Fruit fly (Drosophila melanogaster) whole organism, embryonic: ENCODE results near the gene Col4a1.

Experiments used
- CG10321 ChIP-seq: fragments of 200-800 bp; sonication (Bioruptor generic); IDR thresholded peaks from 2 replicates; pipeline ENCODE4 v1.3.6; 2022; ENCODE audit warnings: missing biosample characterization, missing genetic modification characterization
- CG11085 ChIP-seq: fragments of 200-800 bp; sonication (Bioruptor generic); IDR thresholded peaks from 2 replicates; pipeline ENCODE4 v1.3.6; 2022; ENCODE audit warnings: missing biosample characterization, missing genetic modification characterization
- CG11723 ChIP-seq: fragments of 200-800 bp; sonication (Bioruptor generic); optimal IDR thresholded peaks from 2 replicates; lab custom pipeline; 2017; ENCODE audit warnings: missing biosample characterization, mild to moderate bottlenecking, missing genetic modification characterization
- CG13775 ChIP-seq: fragments of 200-800 bp; sonication (Bioruptor generic); optimal IDR thresholded peaks from 3 replicates; lab custom pipeline; 2017; ENCODE audit warnings: missing biosample characterization, mild to moderate bottlenecking, missing genetic modification characterization
- CG15479 ChIP-seq: fragments of 200-800 bp; sonication (Bioruptor generic); optimal IDR thresholded peaks from 3 replicates; lab custom pipeline; 2019; ENCODE audit warnings: missing biosample characterization, mild to moderate bottlenecking, missing genetic modification characterization, moderate library complexity
- CG1603 ChIP-seq: fragments of 200-800 bp; sonication (Bioruptor generic); optimal IDR thresholded peaks from 2 replicates; lab custom pipeline; 2019; ENCODE audit warnings: missing biosample characterization, mild to moderate bottlenecking, missing genetic modification characterization, moderate library complexity
- CG17186 ChIP-seq: fragments of 200-800 bp; sonication (Bioruptor generic); optimal IDR thresholded peaks from 3 replicates; lab custom pipeline; 2017; ENCODE audit warnings: missing biosample characterization, missing genetic modification reagents, missing genetic modification characterization
- CG17361 ChIP-seq: fragments of 200-800 bp; sonication (Bioruptor generic); IDR thresholded peaks from 3 replicates; pipeline ENCODE4 v1.3.6; 2022; ENCODE audit warnings: missing biosample characterization, missing genetic modification characterization
- CG18011 ChIP-seq: fragments of 200-800 bp; sonication (Bioruptor generic); optimal IDR thresholded peaks from 2 replicates; lab custom pipeline; 2017; ENCODE audit warnings: missing biosample characterization, missing genetic modification characterization, mild to moderate bottlenecking, moderate library complexity, missing genotype
- CG2202 ChIP-seq: fragments of 200-800 bp; sonication (Bioruptor generic); optimal IDR thresholded peaks from 2 replicates; lab custom pipeline; 2018; ENCODE audit warnings: missing biosample characterization, mild to moderate bottlenecking, missing genetic modification characterization
- CG31388 ChIP-seq: fragments of 200-800 bp; sonication (Bioruptor generic); optimal IDR thresholded peaks from 2 replicates; lab custom pipeline; 2016; ENCODE audit warnings: missing biosample characterization, missing genetic modification characterization
- CG8478 ChIP-seq: fragments of >200 bp; optimal IDR thresholded peaks from 2 replicates; lab custom pipeline; 2018
- D ChIP-seq, 2 experiments: fragments of 200-800 bp in 1 of 2; fragments of >200 bp in 1 of 2; sonication (Bioruptor generic) in 1 of 2; optimal IDR thresholded peaks; 2 replicates in 1 of 2; 3 replicates in 1 of 2; lab custom pipeline; 2017; ENCODE audit warnings: mild to moderate bottlenecking in 1 of 2, missing biosample characterization in 1 of 2, missing genetic modification characterization in 1 of 2, missing genetic modification reagents in 1 of 2
- Dp ChIP-seq: fragments of 200-800 bp; sonication (Bioruptor generic); optimal IDR thresholded peaks from 2 replicates; lab custom pipeline; 2018; ENCODE audit warnings: missing biosample characterization, mild to moderate bottlenecking, missing genetic modification characterization, moderate library complexity
- Fer3 ChIP-seq: fragments of 200-800 bp; sonication (Bioruptor generic); optimal IDR thresholded peaks from 2 replicates; lab custom pipeline; 2018; ENCODE audit warnings: missing biosample characterization, mild to moderate bottlenecking, missing genetic modification characterization, moderate library complexity
- H2.0 ChIP-seq: fragments of 200-800 bp; sonication (Bioruptor generic); IDR thresholded peaks from 2 replicates; pipeline ENCODE4 v1.3.6; 2022; ENCODE audit warnings: missing biosample characterization, missing genetic modification characterization
- Hey ChIP-seq: fragments of 200-800 bp; sonication (Bioruptor generic); optimal IDR thresholded peaks from 3 replicates; lab custom pipeline; 2018; ENCODE audit warnings: missing biosample characterization, mild to moderate bottlenecking, missing genetic modification characterization
- HmgD ChIP-seq: fragments of 200-800 bp; sonication (Bioruptor generic); optimal IDR thresholded peaks from 3 replicates; lab custom pipeline; 2016; ENCODE audit warnings: missing biosample characterization, missing genetic modification characterization
- Lpt ChIP-seq: fragments of >200 bp; optimal IDR thresholded peaks from 2 replicates; lab custom pipeline; 2018; ENCODE audit warnings: missing biosample characterization, missing genetic modification characterization
- NK7.1 ChIP-seq: fragments of 200-800 bp; sonication (Bioruptor generic); optimal IDR thresholded peaks from 3 replicates; lab custom pipeline; 2016; ENCODE audit warnings: missing biosample characterization, missing genetic modification characterization
- Neu2 ChIP-seq: fragments of 200-800 bp; sonication (Bioruptor generic); optimal IDR thresholded peaks from 3 replicates; lab custom pipeline; 2016; ENCODE audit warnings: missing biosample characterization, missing genetic modification characterization, borderline replicate concordance
- Sry-β ChIP-seq: fragments of 200-800 bp; sonication (Bioruptor generic); optimal IDR thresholded peaks from 2 replicates; lab custom pipeline; 2018; ENCODE audit warnings: missing biosample characterization, mild to moderate bottlenecking, missing genetic modification characterization, moderate library complexity
- Sry-δ ChIP-seq: fragments of 200-800 bp; sonication (Bioruptor generic); optimal IDR thresholded peaks from 2 replicates; lab custom pipeline; 2016; ENCODE audit warnings: missing biosample characterization, missing genetic modification characterization
- Ssrp ChIP-seq: fragments of 200-800 bp; sonication (Bioruptor generic); optimal IDR thresholded peaks from 2 replicates; lab custom pipeline; 2018; ENCODE audit warnings: missing biosample characterization, mild to moderate bottlenecking, missing genetic modification characterization, moderate library complexity
- Vsx1 ChIP-seq: fragments of 200-800 bp; sonication (Bioruptor generic); optimal IDR thresholded peaks from 2 replicates; lab custom pipeline; 2017; ENCODE audit warnings: missing biosample characterization, mild to moderate bottlenecking, missing genetic modification characterization, missing genetic modification reagents
- bcd ChIP-seq: fragments of 200-800 bp; sonication (Bioruptor generic); optimal IDR thresholded peaks from 2 replicates; lab custom pipeline; 2017; ENCODE audit warnings: missing biosample characterization, mild to moderate bottlenecking, missing genetic modification characterization
- chinmo ChIP-seq: fragments of 200-800 bp; sonication (Bioruptor generic); IDR thresholded peaks from 4 replicates; pipeline ENCODE4 v1.3.6; 2022; ENCODE audit warnings: missing biosample characterization, missing genetic modification characterization; ENCODE audit not compliant: partially characterized antibody
- chm ChIP-seq: fragments of 200-800 bp; sonication (Bioruptor generic); IDR thresholded peaks from 2 replicates; pipeline ENCODE4 v1.3.6; 2022; ENCODE audit warnings: missing biosample characterization, missing genetic modification characterization
- chn ChIP-seq: fragments of 200-800 bp; sonication (Bioruptor generic); optimal IDR thresholded peaks from 2 replicates; lab custom pipeline; 2016; ENCODE audit warnings: missing biosample characterization, missing genetic modification characterization
- dysf ChIP-seq: fragments of 200-800 bp; sonication (Bioruptor generic); IDR thresholded peaks from 3 replicates; pipeline ENCODE4 v1.3.6; 2022; ENCODE audit warnings: missing biosample characterization, missing genetic modification characterization
- ewg ChIP-seq: fragments of 200-800 bp; sonication (Bioruptor generic); optimal IDR thresholded peaks from 3 replicates; lab custom pipeline; 2017; ENCODE audit warnings: mild to moderate bottlenecking, missing biosample characterization, missing genetic modification reagents, missing genetic modification characterization
- fu2 ChIP-seq: fragments of 200-800 bp; sonication (Bioruptor generic); optimal IDR thresholded peaks from 2 replicates; lab custom pipeline; 2016; ENCODE audit warnings: missing biosample characterization, missing genetic modification characterization
- h ChIP-seq: fragments of >200 bp; optimal IDR thresholded peaks from 2 replicates; lab custom pipeline; 2017
- hbn ChIP-seq: fragments of 200-800 bp; sonication (Bioruptor generic); IDR thresholded peaks from 2 replicates; pipeline ENCODE4 v1.3.6; 2022; ENCODE audit warnings: missing biosample characterization, missing genetic modification characterization; ENCODE audit not compliant: partially characterized antibody
- insv ChIP-seq, 2 experiments: fragments of 200-800 bp; sonication (Bioruptor generic); optimal IDR thresholded peaks; 3 replicates each; lab custom pipeline; 2016 to 2018; ENCODE audit warnings: missing biosample characterization in 2 of 2, missing genetic modification characterization in 2 of 2
- inv ChIP-seq: fragments of 200-800 bp; sonication (Bioruptor generic); IDR thresholded peaks from 2 replicates; pipeline ENCODE4 v1.3.6; 2022; ENCODE audit warnings: missing biosample characterization, missing genetic modification characterization; ENCODE audit not compliant: partially characterized antibody
- jing ChIP-seq: fragments of 200-800 bp; sonication (Bioruptor generic); optimal IDR thresholded peaks from 2 replicates; lab custom pipeline; 2018; ENCODE audit warnings: missing biosample characterization, mild to moderate bottlenecking, missing genetic modification characterization
- kni ChIP-seq: fragments of 200-800 bp; sonication (Bioruptor generic); optimal IDR thresholded peaks from 3 replicates; lab custom pipeline; 2017; ENCODE audit warnings: mild to moderate bottlenecking, missing biosample characterization, missing genetic modification reagents, missing genetic modification characterization
- lilli ChIP-seq: fragments of 200-800 bp; sonication (Bioruptor generic); optimal IDR thresholded peaks from 3 replicates; lab custom pipeline; 2016; ENCODE audit warnings: missing biosample characterization, missing genetic modification characterization
- mam ChIP-seq: fragments of 200-800 bp; sonication (Bioruptor generic); optimal IDR thresholded peaks from 3 replicates; lab custom pipeline; 2016; ENCODE audit warnings: missing biosample characterization, missing genetic modification characterization
- oc ChIP-seq: fragments of 200-800 bp; sonication (Bioruptor generic); optimal IDR thresholded peaks from 2 replicates; lab custom pipeline; 2018; ENCODE audit warnings: missing biosample characterization, mild to moderate bottlenecking, missing genetic modification characterization, moderate library complexity
- psq ChIP-seq: fragments of 200-800 bp; sonication (Bioruptor generic); optimal IDR thresholded peaks from 2 replicates; lab custom pipeline; 2017; ENCODE audit warnings: missing biosample characterization, missing genetic modification characterization
- scrt ChIP-seq: fragments of 200-800 bp; sonication (Bioruptor generic); optimal IDR thresholded peaks from 2 replicates; lab custom pipeline; 2018; ENCODE audit warnings: missing biosample characterization, mild to moderate bottlenecking, missing genetic modification characterization, moderate library complexity
- shn ChIP-seq: fragments of 200-800 bp; sonication (Bioruptor generic); optimal IDR thresholded peaks from 3 replicates; lab custom pipeline; 2016; ENCODE audit warnings: missing biosample characterization, missing genetic modification characterization
- sisA ChIP-seq: fragments of 200-800 bp; sonication (Bioruptor generic); IDR thresholded peaks from 2 replicates; pipeline ENCODE4 v1.3.6; 2022; ENCODE audit warnings: missing biosample characterization, missing genetic modification characterization
- slou ChIP-seq: fragments of 200-800 bp; sonication (Bioruptor generic); optimal IDR thresholded peaks from 3 replicates; lab custom pipeline; 2016; ENCODE audit warnings: missing biosample characterization, missing genetic modification characterization
- so ChIP-seq: fragments of 200-800 bp; sonication (Bioruptor generic); IDR thresholded peaks from 3 replicates; pipeline ENCODE4 v1.3.6; 2022; ENCODE audit warnings: missing biosample characterization, missing genetic modification characterization
- trh ChIP-seq: fragments of 200-800 bp; sonication (Bioruptor generic); optimal IDR thresholded peaks from 2 replicates; lab custom pipeline; 2016; ENCODE audit warnings: missing biosample characterization, missing genetic modification characterization
- z ChIP-seq: fragments of 200-800 bp; sonication (Bioruptor generic); IDR thresholded peaks from 3 replicates; pipeline ENCODE4 v1.3.6; 2022; ENCODE audit warnings: missing biosample characterization, missing genetic modification characterization
- zen ChIP-seq: fragments of 200-800 bp; sonication (Bioruptor generic); optimal IDR thresholded peaks from 3 replicates; lab custom pipeline; 2018; ENCODE audit warnings: missing biosample characterization, mild to moderate bottlenecking, missing genetic modification characterization, moderate library complexity

Gene Col4a1

dm6 chr2L:4999389-5000032, 29.9 kb upstream of the Col4a1 start (continued):
- TF ChIP-seq kni (GFP tag; lab: Kevin White, UChicago) (no peak), dysf (GFP tag; lab: Robert Waterston, UW) (peak; percentile 83), HmgD (GFP tag; lab: Kevin White, UChicago) (no peak), scrt (peak; percentile 52), CG18011 (GFP tag; lab: Kevin White, UChicago) (no peak), ewg (GFP tag; lab: Kevin White, UChicago) (peak; percentile 41), Neu2 (GFP tag; lab: Kevin White, UChicago) (no peak), shn (GFP tag; lab: Kevin White, UChicago) (peak; percentile 47), oc (peak; percentile 17), CG1603 (tag; lab: Kevin White, UChicago) (peak; percentile 75), CG13775 (GFP tag; lab: Kevin White, UChicago) (peak; percentile 58), zen (tag; lab: Kevin White, UChicago) (no peak), CG2202 (tag; lab: Kevin White, UChicago) (peak; percentile 25), chn (GFP tag; lab: Kevin White, UChicago) (peak; percentile 49), Sry-δ (GFP tag; lab: Kevin White, UChicago) (peak; percentile 10), CG8478 (lab: Kevin White, UChicago) (no peak), trh (peak; percentile 8), CG17361 (peak; percentile 15; the same call in 1 of the 3 replicates), Sry-β (GFP tag; lab: Kevin White, UChicago) (no peak), so (GFP tag; lab: Robert Waterston, UW) (peak; percentile 70; the same call in 1 of the 3 replicates), Vsx1 (GFP tag; lab: Kevin White, UChicago) (peak; percentile 35), bcd (peak; percentile 74), CG17186 (GFP tag; lab: Kevin White, UChicago) (no peak), jing (GFP tag; lab: Kevin White, UChicago) (peak; percentile 25), insv (GFP tag; optimal IDR thresholded peaks at IDR 0.05; lab: Kevin White, UChicago) (no peak), lilli (GFP tag; lab: Kevin White, UChicago) (peak; percentile 67), CG10321 (no peak), Ssrp (tag; lab: Kevin White, UChicago) (peak; percentile 40), h (lab: Kevin White, UChicago) (no peak), Hey (peak; percentile 4), CG31388 (peak; percentile 24), H2.0 (GFP tag; lab: Robert Waterston, UW) (peak; percentile 63), mam (GFP tag; lab: Kevin White, UChicago) (peak; percentile 64), CG11723 (GFP tag; lab: Kevin White, UChicago) (peak; percentile 39), CG11085 (GFP tag; lab: Robert Waterston, UW) (no peak), sisA (GFP tag; lab: Robert Waterston, UW) (peak; percentile 78), Fer3 (tag; lab: Kevin White, UChicago) (peak; percentile 69), slou (GFP tag; lab: Kevin White, UChicago) (peak; percentile 27), D (optimal IDR thresholded peaks at IDR 0.05; lab: Kevin White, UChicago) (no peak), D (GFP tag; optimal IDR thresholded peaks at IDR 0.05; lab: Kevin White, UChicago) (peak; percentile 41), fu2 (peak; percentile 21), CG15479 (GFP tag; lab: Kevin White, UChicago) (no peak), Dp (GFP tag; lab: Kevin White, UChicago) (no peak), Lpt (no peak), chinmo (GFP tag; lab: Robert Waterston, UW) (no peak), NK7.1 (GFP tag; lab: Kevin White, UChicago) (no peak), chm (GFP tag; lab: Robert Waterston, UW) (peak; percentile 60; the same call in 1 of the 2 replicates), hbn (GFP tag; lab: Robert Waterston, UW) (no peak), psq (no peak), z (no peak), inv (no peak)
